Worm (Caenorhabditis elegans) whole organism, young adult: ENCODE data around the gene spp-12.

Experiments used
- C17E4.6 ChIP-seq: fragments of 200-800 bp; sonication (Bioruptor generic); IDR thresholded peaks from 2 replicates; pipeline ENCODE4 v1.3.6; 2022; ENCODE audit warnings: missing genetic modification reagents, missing genetic modification characterization, missing compliant biosample characterization
- F23B12.7 ChIP-seq: sonication (generic microtip); optimal IDR thresholded peaks from 2 replicates; lab custom pipeline; 2017; ENCODE audit warnings: missing genetic modification characterization, mild to moderate bottlenecking, missing compliant biosample characterization, antibody characterized with exemption, moderate library complexity; ENCODE audit not compliant: insufficient read depth
- F49E8.2 ChIP-seq: sonication (generic microtip); optimal IDR thresholded peaks from 3 replicates; lab custom pipeline; 2017; ENCODE audit warnings: missing genetic modification characterization, mild to moderate bottlenecking, missing compliant biosample characterization, antibody characterized with exemption, moderate library complexity; ENCODE audit not compliant: insufficient read depth
- F52B5.7 ChIP-seq: sonication (generic microtip); optimal IDR thresholded peaks from 2 replicates; lab custom pipeline; 2016; ENCODE audit warnings: mild to moderate bottlenecking, missing genetic modification characterization, missing compliant biosample characterization
- F55B11.4 ChIP-seq: sonication (generic microtip); optimal IDR thresholded peaks from 2 replicates; lab custom pipeline; 2016; ENCODE audit warnings: missing compliant biosample characterization, missing genetic modification characterization, borderline replicate concordance; ENCODE audit not compliant: insufficient read depth
- Y67H2A.10 ChIP-seq: fragments of 200-800 bp; sonication (Bioruptor generic); conservative IDR thresholded peaks from 2 replicates; pipeline ENCODE4 v1.3.6; 2022; ENCODE audit warnings: missing genetic modification reagents, missing genetic modification characterization, missing compliant biosample characterization
- ama-1 ChIP-seq, 3 experiments: fragments of 150-350 bp in 1 of 3; sonication (generic microtip) in 2 of 3; optimal IDR thresholded peaks; 2 replicates each; lab custom pipeline; 2014 to 2018; ENCODE audit warnings: missing biosample characterization in 2 of 3, missing genetic modification characterization in 2 of 3, missing genetic modification reagents in 2 of 3
- aptf-3 ChIP-seq: fragments of 200-800 bp; sonication (Bioruptor generic); IDR thresholded peaks from 2 replicates; pipeline ENCODE4 v1.3.6; 2022; ENCODE audit warnings: missing genetic modification characterization, missing compliant biosample characterization
- ceh-91 ChIP-seq: fragments of 200-800 bp; sonication (Bioruptor generic); IDR thresholded peaks from 2 replicates; pipeline ENCODE4 v1.3.6; 2022; ENCODE audit warnings: missing genetic modification reagents, missing genetic modification characterization, missing compliant biosample characterization
- efl-1 ChIP-seq: fragments of 150-350 bp; optimal IDR thresholded peaks from 2 replicates; lab custom pipeline; 2014; ENCODE audit warnings: missing biosample characterization, missing genetic modification reagents, missing genetic modification characterization
- hmg-20 ChIP-seq: fragments of 200-800 bp; sonication (Bioruptor generic); IDR thresholded peaks from 2 replicates; pipeline ENCODE4 v1.3.6; 2022; ENCODE audit warnings: missing genetic modification reagents, missing genetic modification characterization, missing compliant biosample characterization
- nfya-1 ChIP-seq: sonication (generic microtip); optimal IDR thresholded peaks from 2 replicates; lab custom pipeline; 2017; ENCODE audit warnings: antibody characterized with exemption, missing compliant biosample characterization, missing genetic modification characterization, borderline replicate concordance; ENCODE audit not compliant: insufficient read depth
- unc-62 ChIP-seq: fragments of 150-350 bp; optimal IDR thresholded peaks from 2 replicates; lab custom pipeline; 2014; ENCODE audit warnings: missing biosample characterization, missing genetic modification reagents, missing genetic modification characterization

DNA sequence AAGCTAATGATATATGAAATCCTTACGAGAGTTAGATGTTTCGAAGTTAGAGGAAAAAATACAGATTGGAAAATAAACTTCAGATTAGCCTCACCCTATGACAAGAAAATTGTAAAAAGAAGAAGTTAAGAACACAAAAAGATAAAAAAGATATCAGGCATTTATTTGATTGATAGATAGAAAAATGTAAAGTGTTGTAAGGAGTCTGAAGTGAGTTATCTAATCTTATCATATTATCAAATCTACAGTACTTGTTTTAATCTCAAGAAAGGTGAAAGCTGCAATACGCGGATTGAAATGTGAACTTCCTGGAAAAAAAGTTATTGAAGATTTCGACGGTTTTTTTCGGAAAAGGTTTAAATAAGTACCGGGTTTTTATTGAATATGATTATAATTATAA is 45.8 kb downstream of the spp-12 start:
- TF ChIP-seq F52B5.7 (tag; lab: Kevin White, UChicago): no peak
- no peak for TF ChIP-seq aptf-3 (GFP tag; lab: Robert Waterston, UW)
- no peak for TF ChIP-seq F23B12.7 (tag; lab: Kevin White, UChicago)
- TF ChIP-seq unc-62 (GFP tag; lab: Kevin White, UChicago): no peak
- no peak for TF ChIP-seq ama-1 (optimal IDR thresholded peaks at IDR 0.05; lab: Kevin White, UChicago)
- TF ChIP-seq ama-1 (GFP tag; optimal IDR thresholded peaks at IDR 0.05; lab: Kevin White, UChicago): no peak
- TF ChIP-seq F55B11.4 (tag; lab: Kevin White, UChicago): no peak
- no peak for TF ChIP-seq hmg-20 (GFP tag; lab: Robert Waterston, UW)
- TF ChIP-seq efl-1 (GFP tag; lab: Kevin White, UChicago): no peak
- TF ChIP-seq F49E8.2 (tag; lab: Kevin White, UChicago): no peak
- TF ChIP-seq C17E4.6 (GFP tag; lab: Robert Waterston, UW): no peak
- no peak for TF ChIP-seq Y67H2A.10 (GFP tag; lab: Robert Waterston, UW)
- TF ChIP-seq nfya-1: no peak
- TF ChIP-seq ceh-91 (GFP tag; lab: Robert Waterston, UW): no peak
